Fruit fly (Drosophila melanogaster): Measurements from ENCODE around the gene Ctps.

Ctps gene

dm6 chr3L:15107776-15108379, 10.2 kb downstream of the Ctps start (continued):
- TF ChIP-seq pfk (GFP tag; optimal IDR thresholded peaks at IDR 0.05) (no peak), CG17186 (GFP tag; optimal IDR thresholded peaks at IDR 0.05) (no peak), CG11456 (GFP tag; IDR thresholded peaks at IDR 0.05) (no peak), pb (GFP tag; optimal IDR thresholded peaks at IDR 0.05) (no peak), CG3838 (GFP tag; optimal IDR thresholded peaks at IDR 0.05) (no peak), CG10462 (GFP tag; optimal IDR thresholded peaks at IDR 0.05) (no peak), CG3726 (GFP tag; IDR thresholded peaks at IDR 0.05) (0 out of 3 replicates have a peak, but pooled peaks have one; percentile 39), CG30431 (GFP tag; optimal IDR thresholded peaks at IDR 0.05) (peak; percentile 14), trem (tag; optimal IDR thresholded peaks at IDR 0.05) (peak; percentile 43), CG11504 (tag; optimal IDR thresholded peaks at IDR 0.05) (peak; percentile 70), CG31388 (GFP tag; optimal IDR thresholded peaks at IDR 0.05) (no peak), Nf-YC (tag; optimal IDR thresholded peaks at IDR 0.05) (no peak), CG11696 (GFP tag; IDR thresholded peaks at IDR 0.05) (no peak), odd (GFP tag; optimal IDR thresholded peaks at IDR 0.05) (no peak), chm (GFP tag; IDR thresholded peaks at IDR 0.05) (no peak), CG2199 (GFP tag; IDR thresholded peaks at IDR 0.05) (no peak), usp (GFP tag; optimal IDR thresholded peaks at IDR 0.05) (no peak), Hmr (GFP tag; optimal IDR thresholded peaks at IDR 0.05) (peak; percentile 52), H15 (GFP tag; IDR thresholded peaks at IDR 0.05) (no peak), CG3065 (GFP tag; optimal IDR thresholded peaks at IDR 0.05) (no peak), CG1832 (GFP tag; optimal IDR thresholded peaks at IDR 0.05) (peak; percentile 25), HLH4C (GFP tag; IDR thresholded peaks at IDR 0.05; ENCODE audit: partially characterized antibody) (no peak), CG7786 (GFP tag; optimal IDR thresholded peaks at IDR 0.05) (no peak), CG9609 (GFP tag; optimal IDR thresholded peaks at IDR 0.05) (no peak), kah (GFP tag; optimal IDR thresholded peaks at IDR 0.05) (no peak), Mad (GFP tag; optimal IDR thresholded peaks at IDR 0.05) (no peak), crc (GFP tag; optimal IDR thresholded peaks at IDR 0.05) (no peak), Ssrp (tag; optimal IDR thresholded peaks at IDR 0.05) (peak; percentile 65), mld (GFP tag; IDR thresholded peaks at IDR 0.05; ENCODE audit: partially characterized antibody) (no peak), CG10959 (GFP tag; IDR thresholded peaks at IDR 0.05) (0 out of 2 replicates have a peak, but pooled peaks have one; percentile 7), nerfin-1 (tag; optimal IDR thresholded peaks at IDR 0.05) (peak; percentile 30), CG1602 (GFP tag; optimal IDR thresholded peaks at IDR 0.05) (peak; percentile 43), unpg (GFP tag; optimal IDR thresholded peaks at IDR 0.05) (peak; percentile 54), CG10147 (GFP tag; optimal IDR thresholded peaks at IDR 0.05) (no peak), CG9797 (GFP tag; optimal IDR thresholded peaks at IDR 0.05) (no peak), luna (GFP tag; optimal IDR thresholded peaks at IDR 0.05) (no peak), p53 (GFP tag; optimal IDR thresholded peaks at IDR 0.05) (no peak), CG34422 (GFP tag; IDR thresholded peaks at IDR 0.05) (no peak; the same call in 2 of the 3 replicates), gcm2 (GFP tag; optimal IDR thresholded peaks at IDR 0.05) (no peak), trh (GFP tag; optimal IDR thresholded peaks at IDR 0.05) (no peak), tin (GFP tag; optimal IDR thresholded peaks at IDR 0.05) (peak; percentile 34), jumu (GFP tag; optimal IDR thresholded peaks at IDR 0.05) (no peak), run (tag; optimal IDR thresholded peaks at IDR 0.05) (no peak), B-H1 (GFP tag; IDR thresholded peaks at IDR 0.05) (no peak), CG17328 (GFP tag; IDR thresholded peaks at IDR 0.05) (0 out of 2 replicates have a peak, but pooled peaks have one; percentile 44), ems (GFP tag; optimal IDR thresholded peaks at IDR 0.05) (no peak), Eip74EF (GFP tag; optimal IDR thresholded peaks at IDR 0.05) (no peak), sug (tag; optimal IDR thresholded peaks at IDR 0.05) (no peak), ro (GFP tag; IDR thresholded peaks at IDR 0.05) (no peak), CG10321 (GFP tag; IDR thresholded peaks at IDR 0.05) (no peak), tio (GFP tag; optimal IDR thresholded peaks at IDR 0.05) (peak; percentile 56)

Measured in whole organism, embryonic.